Fruit fly (Drosophila melanogaster) whole organism, pupa: ENCODE data around the gene CG12684.

Experiments used
- CG10348 ChIP-seq: fragments of 200-800 bp; sonication (Bioruptor generic); IDR thresholded peaks from 2 replicates; pipeline ENCODE4 v1.3.6; 2022; ENCODE audit warnings: missing biosample characterization, missing genetic modification characterization
- CG12605 ChIP-seq: fragments of 200-800 bp; sonication (Bioruptor generic); IDR thresholded peaks from 2 replicates; pipeline ENCODE4 v1.3.6; 2022; ENCODE audit warnings: missing biosample characterization, missing genetic modification characterization
- CG13204 ChIP-seq: fragments of 200-800 bp; sonication (Bioruptor generic); optimal IDR thresholded peaks from 2 replicates; lab custom pipeline; 2018; ENCODE audit warnings: missing biosample characterization, mild to moderate bottlenecking, missing genetic modification characterization, moderate library complexity
- CG32121 ChIP-seq: fragments of 200-800 bp; sonication (Bioruptor generic); IDR thresholded peaks from 2 replicates; pipeline ENCODE4 v1.3.6; 2022; ENCODE audit warnings: missing biosample characterization, missing genetic modification characterization
- CG34367 ChIP-seq: fragments of 200-800 bp; sonication (Bioruptor generic); optimal IDR thresholded peaks from 2 replicates; lab custom pipeline; 2018; ENCODE audit warnings: missing biosample characterization, mild to moderate bottlenecking, missing genetic modification characterization
- CG8301 ChIP-seq: fragments of 200-800 bp; sonication (Bioruptor generic); optimal IDR thresholded peaks from 2 replicates; lab custom pipeline; 2018; ENCODE audit warnings: missing biosample characterization, mild to moderate bottlenecking, missing genetic modification characterization
- CG9948 ChIP-seq: fragments of 200-800 bp; sonication (Bioruptor generic); optimal IDR thresholded peaks from 2 replicates; lab custom pipeline; 2018; ENCODE audit warnings: missing biosample characterization, mild to moderate bottlenecking, missing genetic modification characterization, moderate library complexity
- D1 ChIP-seq: fragments of 200-800 bp; sonication (Bioruptor generic); optimal IDR thresholded peaks from 2 replicates; lab custom pipeline; 2018; ENCODE audit warnings: missing biosample characterization, mild to moderate bottlenecking, missing genetic modification characterization, moderate library complexity
- EcR ChIP-seq: fragments of 200-800 bp; sonication (Bioruptor generic); optimal IDR thresholded peaks from 3 replicates; lab custom pipeline; 2019; ENCODE audit warnings: missing biosample characterization, missing genetic modification characterization, mild to moderate bottlenecking, moderate library complexity, missing genetic modification reagents
- Pif1A ChIP-seq: fragments of 200-800 bp; sonication (Bioruptor generic); optimal IDR thresholded peaks from 3 replicates; lab custom pipeline; 2016; ENCODE audit warnings: missing biosample characterization, missing genetic modification characterization
- Pif1B ChIP-seq: fragments of 200-800 bp; sonication (Bioruptor generic); optimal IDR thresholded peaks from 3 replicates; lab custom pipeline; 2016; ENCODE audit warnings: missing biosample characterization, missing genetic modification characterization
- Snoo ChIP-seq: fragments of 200-800 bp; sonication (Bioruptor generic); optimal IDR thresholded peaks from 3 replicates; lab custom pipeline; 2017; ENCODE audit warnings: missing biosample characterization, mild to moderate bottlenecking, missing genetic modification characterization, inconsistent platforms
- fd96Ca ChIP-seq: fragments of 200-800 bp; sonication (Bioruptor generic); IDR thresholded peaks from 3 replicates; pipeline ENCODE4 v1.3.6; 2022; ENCODE audit warnings: missing biosample characterization, missing genetic modification characterization

DNA sequence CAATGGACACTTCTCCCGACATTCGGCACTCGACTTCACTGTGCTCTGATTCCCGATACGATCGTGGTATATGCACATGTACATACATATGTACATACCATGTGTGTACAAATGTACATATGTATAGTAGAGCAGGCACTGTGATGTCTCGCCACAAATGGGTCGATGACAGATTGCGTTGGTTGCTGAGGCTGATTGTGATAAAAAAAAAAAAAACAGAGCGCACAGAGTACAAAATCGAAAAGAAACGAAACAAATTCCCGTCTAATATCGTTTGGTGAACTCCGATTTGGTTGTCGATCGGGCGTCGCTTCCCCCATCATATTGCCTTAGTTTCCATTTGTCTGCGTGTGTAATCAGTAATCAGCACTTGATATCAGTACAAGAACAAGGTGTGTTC is 15.9 kb downstream of the CG12684 start:
- no peak for TF ChIP-seq CG13204 (GFP tag; lab: Kevin White, UChicago)
- TF ChIP-seq CG32121 (GFP tag; lab: Robert Waterston, UW), result no peak
- TF ChIP-seq Pif1A (GFP tag; lab: Kevin White, UChicago), result no peak
- TF ChIP-seq Snoo (tag; lab: Kevin White, UChicago), result no peak
- no peak for TF ChIP-seq CG10348 (GFP tag; lab: Robert Waterston, UW)
- TF ChIP-seq Pif1B, result no peak
- TF ChIP-seq CG9948, result no peak
- TF ChIP-seq EcR, result peak; percentile 21
- no peak for TF ChIP-seq CG12605 (GFP tag; lab: Robert Waterston, UW)
- TF ChIP-seq CG8301 (tag; lab: Kevin White, UChicago), result no peak
- TF ChIP-seq fd96Ca (GFP tag; lab: Robert Waterston, UW), result no peak
- TF ChIP-seq D1 (tag; lab: Kevin White, UChicago), result no peak
- TF ChIP-seq CG34367, result no peak
